Fruit fly (Drosophila melanogaster) whole organism, embryonic: Measurements from ENCODE around the gene CG43095.

Experiments used
- Asciz ChIP-seq: fragments of 200-800 bp; sonication (Bioruptor generic); optimal IDR thresholded peaks from 2 replicates; lab custom pipeline; 2017; ENCODE audit warnings: missing biosample characterization, mild to moderate bottlenecking, missing genetic modification characterization, missing genetic modification reagents
- B-H1 ChIP-seq: fragments of 200-800 bp; sonication (Bioruptor generic); IDR thresholded peaks from 3 replicates; pipeline ENCODE4 v1.3.6; 2022; ENCODE audit warnings: missing biosample characterization, missing genetic modification characterization
- CG10147 ChIP-seq: fragments of 200-800 bp; sonication (Bioruptor generic); optimal IDR thresholded peaks from 2 replicates; lab custom pipeline; 2019; ENCODE audit warnings: missing biosample characterization, mild to moderate bottlenecking, missing genetic modification characterization, moderate library complexity
- CG11695 ChIP-seq: fragments of 200-800 bp; sonication (Bioruptor generic); IDR thresholded peaks from 3 replicates; pipeline ENCODE4 v1.3.6; 2022; ENCODE audit warnings: missing biosample characterization, missing genetic modification characterization
- CG12071 ChIP-seq: fragments of 200-800 bp; sonication (Bioruptor generic); optimal IDR thresholded peaks from 3 replicates; lab custom pipeline; 2018; ENCODE audit warnings: missing biosample characterization, mild to moderate bottlenecking, missing genetic modification characterization
- CG12769 ChIP-seq: fragments of 200-800 bp; sonication (Bioruptor generic); optimal IDR thresholded peaks from 2 replicates; lab custom pipeline; 2019; ENCODE audit warnings: missing biosample characterization, mild to moderate bottlenecking, missing genetic modification characterization, moderate library complexity
- CG13123 ChIP-seq: fragments of 200-800 bp; sonication (Bioruptor generic); optimal IDR thresholded peaks from 2 replicates; lab custom pipeline; 2016; ENCODE audit warnings: missing biosample characterization, missing genetic modification characterization
- CG13287 ChIP-seq: fragments of 200-800 bp; sonication (Bioruptor generic); IDR thresholded peaks from 2 replicates; pipeline ENCODE4 v1.3.6; 2022; ENCODE audit warnings: missing biosample characterization, missing genetic modification characterization; ENCODE audit not compliant: partially characterized antibody
- CG16815 ChIP-seq: fragments of 200-800 bp; sonication (Bioruptor generic); optimal IDR thresholded peaks from 3 replicates; lab custom pipeline; 2017; ENCODE audit warnings: missing biosample characterization, mild to moderate bottlenecking, missing genetic modification characterization
- CG16863 ChIP-seq: fragments of 200-800 bp; sonication (Bioruptor generic); optimal IDR thresholded peaks from 3 replicates; lab custom pipeline; 2016; ENCODE audit warnings: missing biosample characterization, missing genetic modification characterization
- CG17359 ChIP-seq: fragments of 200-800 bp; sonication (Bioruptor generic); optimal IDR thresholded peaks from 3 replicates; lab custom pipeline; 2018; ENCODE audit warnings: missing biosample characterization, mild to moderate bottlenecking, missing genetic modification characterization, moderate library complexity
- CG2199 ChIP-seq: fragments of 200-800 bp; sonication (Bioruptor generic); IDR thresholded peaks from 3 replicates; pipeline ENCODE4 v1.3.6; 2022; ENCODE audit warnings: missing biosample characterization, missing genetic modification characterization
- CG34376 ChIP-seq: fragments of 200-800 bp; sonication (Bioruptor generic); optimal IDR thresholded peaks from 2 replicates; lab custom pipeline; 2018; ENCODE audit warnings: missing biosample characterization, mild to moderate bottlenecking, missing genetic modification characterization
- CG42726 ChIP-seq: fragments of 200-800 bp; sonication (Bioruptor generic); IDR thresholded peaks from 2 replicates; pipeline ENCODE4 v1.3.6; 2022; ENCODE audit warnings: missing biosample characterization, missing genetic modification characterization; ENCODE audit not compliant: partially characterized antibody
- CG5953 ChIP-seq: fragments of 200-800 bp; sonication (Bioruptor generic); IDR thresholded peaks from 2 replicates; pipeline ENCODE4 v1.3.6; 2022; ENCODE audit warnings: missing biosample characterization, missing genetic modification characterization
- CG7987 ChIP-seq: fragments of 200-800 bp; sonication (Bioruptor generic); optimal IDR thresholded peaks from 2 replicates; lab custom pipeline; 2018; ENCODE audit warnings: missing biosample characterization, mild to moderate bottlenecking, missing genetic modification characterization, moderate library complexity
- CrebB ChIP-seq: fragments of 200-800 bp; sonication (Bioruptor generic); optimal IDR thresholded peaks from 3 replicates; lab custom pipeline; 2018; ENCODE audit warnings: missing biosample characterization, mild to moderate bottlenecking, missing genetic modification characterization
- Dbx ChIP-seq: fragments of 200-800 bp; sonication (Bioruptor generic); IDR thresholded peaks from 3 replicates; pipeline ENCODE4 v1.3.6; 2022; ENCODE audit warnings: missing biosample characterization, missing genetic modification characterization
- Deaf1 ChIP-seq: fragments of 200-800 bp; optimal IDR thresholded peaks from 3 replicates; lab custom pipeline; 2019; ENCODE audit warnings: missing biosample characterization, mild to moderate bottlenecking, missing genetic modification characterization, moderate library complexity
- Dll ChIP-seq: fragments of 200-800 bp; sonication (Bioruptor generic); IDR thresholded peaks from 4 replicates; pipeline ENCODE4 v1.3.6; 2022; ENCODE audit warnings: missing biosample characterization, missing genetic modification characterization; ENCODE audit not compliant: partially characterized antibody
- HLHmδ ChIP-seq: fragments of 200-800 bp; sonication (Bioruptor generic); optimal IDR thresholded peaks from 2 replicates; lab custom pipeline; 2018; ENCODE audit warnings: missing biosample characterization, mild to moderate bottlenecking, missing genetic modification characterization, moderate library complexity
- HmgD ChIP-seq: fragments of 200-800 bp; sonication (Bioruptor generic); optimal IDR thresholded peaks from 3 replicates; lab custom pipeline; 2016; ENCODE audit warnings: missing biosample characterization, missing genetic modification characterization
- Hr78 ChIP-seq, 2 experiments: fragments of 200-800 bp in 1 of 2; fragments of >200 bp in 1 of 2; sonication (Bioruptor generic) in 1 of 2; optimal IDR thresholded peaks; 2 replicates each; lab custom pipeline; 2017 to 2019; ENCODE audit warnings: missing biosample characterization in 2 of 2, missing genetic modification characterization in 2 of 2, mild to moderate bottlenecking in 1 of 2, moderate library complexity in 1 of 2
- Kr ChIP-seq: fragments of 200-800 bp; sonication (Bioruptor generic); optimal IDR thresholded peaks from 2 replicates; lab custom pipeline; 2017; ENCODE audit warnings: missing biosample characterization, mild to moderate bottlenecking, missing genetic modification characterization
- abd-A ChIP-seq: fragments of 200-800 bp; sonication (Bioruptor generic); optimal IDR thresholded peaks from 3 replicates; lab custom pipeline; 2019; ENCODE audit warnings: missing biosample characterization, mild to moderate bottlenecking, missing genetic modification characterization, moderate library complexity
- amos ChIP-seq: fragments of 200-800 bp; sonication (Bioruptor generic); IDR thresholded peaks from 2 replicates; pipeline ENCODE4 v1.3.6; 2022; ENCODE audit warnings: missing biosample characterization, missing genetic modification characterization; ENCODE audit not compliant: partially characterized antibody
- ase ChIP-seq: fragments of 200-800 bp; sonication (Bioruptor generic); IDR thresholded peaks from 3 replicates; pipeline ENCODE4 v1.3.6; 2022; ENCODE audit warnings: missing biosample characterization, missing genetic modification characterization
- bsh ChIP-seq, 2 experiments: fragments of 200-800 bp; sonication (Bioruptor generic); optimal IDR thresholded peaks; 2 replicates each; lab custom pipeline; 2017 to 2018; ENCODE audit warnings: mild to moderate bottlenecking in 2 of 2, missing biosample characterization in 2 of 2, missing genetic modification characterization in 2 of 2, moderate library complexity in 1 of 2
- cg ChIP-seq: fragments of 200-800 bp; sonication (Bioruptor generic); optimal IDR thresholded peaks from 3 replicates; lab custom pipeline; 2019; ENCODE audit warnings: missing biosample characterization, mild to moderate bottlenecking, missing genetic modification characterization, moderate library complexity
- chinmo ChIP-seq: fragments of 200-800 bp; sonication (Bioruptor generic); IDR thresholded peaks from 4 replicates; pipeline ENCODE4 v1.3.6; 2022; ENCODE audit warnings: missing biosample characterization, missing genetic modification characterization; ENCODE audit not compliant: partially characterized antibody
- cwo ChIP-seq: fragments of 200-800 bp; sonication (Bioruptor generic); optimal IDR thresholded peaks from 3 replicates; lab custom pipeline; 2017; ENCODE audit warnings: missing biosample characterization, missing genetic modification characterization, mild to moderate bottlenecking, moderate library complexity, missing genetic modification reagents
- da ChIP-seq: fragments of 200-800 bp; sonication (Bioruptor generic); optimal IDR thresholded peaks from 2 replicates; lab custom pipeline; 2016; ENCODE audit warnings: missing biosample characterization, missing genetic modification characterization
- dati ChIP-seq: fragments of 200-800 bp; sonication (Bioruptor generic); IDR thresholded peaks from 2 replicates; pipeline ENCODE4 v1.3.6; 2022; ENCODE audit warnings: missing biosample characterization, missing genetic modification characterization
- emc ChIP-seq: fragments of 200-800 bp; sonication (Bioruptor generic); optimal IDR thresholded peaks from 2 replicates; lab custom pipeline; 2016; ENCODE audit warnings: missing biosample characterization, missing genetic modification characterization
- ftz-f1 ChIP-seq: fragments of 200-800 bp; sonication (Bioruptor generic); optimal IDR thresholded peaks from 2 replicates; lab custom pipeline; 2016; ENCODE audit warnings: missing biosample characterization, missing genetic modification characterization
- grn ChIP-seq: fragments of 200-800 bp; sonication (Bioruptor generic); optimal IDR thresholded peaks from 3 replicates; lab custom pipeline; 2017; ENCODE audit warnings: missing biosample characterization, missing genetic modification characterization
- mirr ChIP-seq: fragments of 200-800 bp; sonication (Bioruptor generic); optimal IDR thresholded peaks from 3 replicates; lab custom pipeline; 2018; ENCODE audit warnings: missing biosample characterization, mild to moderate bottlenecking, missing genetic modification characterization
- onecut ChIP-seq: fragments of 200-800 bp; sonication (Bioruptor generic); IDR thresholded peaks from 2 replicates; pipeline ENCODE4 v1.3.6; 2022; ENCODE audit warnings: missing biosample characterization, missing genetic modification characterization
- pnt ChIP-seq: fragments of 200-800 bp; sonication (Bioruptor generic); optimal IDR thresholded peaks from 3 replicates; lab custom pipeline; 2016; ENCODE audit warnings: missing biosample characterization, missing genetic modification characterization
- pros ChIP-seq: fragments of 200-800 bp; sonication (Bioruptor generic); optimal IDR thresholded peaks from 3 replicates; lab custom pipeline; 2019; ENCODE audit warnings: missing biosample characterization, mild to moderate bottlenecking, missing genetic modification characterization, moderate library complexity
- sd ChIP-seq: fragments of 200-800 bp; sonication (Bioruptor generic); optimal IDR thresholded peaks from 3 replicates; lab custom pipeline; 2018; ENCODE audit warnings: missing biosample characterization, mild to moderate bottlenecking, missing genetic modification characterization, moderate library complexity
- sisA ChIP-seq: fragments of 200-800 bp; sonication (Bioruptor generic); IDR thresholded peaks from 2 replicates; pipeline ENCODE4 v1.3.6; 2022; ENCODE audit warnings: missing biosample characterization, missing genetic modification characterization
- so ChIP-seq: fragments of 200-800 bp; sonication (Bioruptor generic); IDR thresholded peaks from 3 replicates; pipeline ENCODE4 v1.3.6; 2022; ENCODE audit warnings: missing biosample characterization, missing genetic modification characterization
- sug ChIP-seq: fragments of 200-800 bp; optimal IDR thresholded peaks from 2 replicates; lab custom pipeline; 2019; ENCODE audit warnings: missing biosample characterization, mild to moderate bottlenecking, missing genetic modification characterization, moderate library complexity
- z ChIP-seq: fragments of 200-800 bp; sonication (Bioruptor generic); IDR thresholded peaks from 3 replicates; pipeline ENCODE4 v1.3.6; 2022; ENCODE audit warnings: missing biosample characterization, missing genetic modification characterization

The CG43095 gene

dm6 chr3R:22753895-22754774, 17.4 kb downstream of the CG43095 start (continued):
- no peak for TF ChIP-seq dati (GFP tag; lab: Robert Waterston, UW)
- TF ChIP-seq sisA (GFP tag; lab: Robert Waterston, UW), result peak; percentile 52; the same call in 1 of the 2 replicates
- TF ChIP-seq, all 482 proteins: peak for 291

dm6 chr3R:22753600-22753894, 18.0 kb downstream of the CG43095 start:
- no peak for TF ChIP-seq Dll (GFP tag; lab: Robert Waterston, UW)
- 0 out of 3 replicates have a peak, but pooled peaks have one; percentile 7 for TF ChIP-seq Dbx
- peak; percentile 4 for TF ChIP-seq grn (GFP tag; lab: Kevin White, UChicago)
- no peak for TF ChIP-seq CG13123 (GFP tag; lab: Kevin White, UChicago)
- TF ChIP-seq CG34376 (GFP tag; lab: Kevin White, UChicago), result peak; percentile 62
- TF ChIP-seq sug (tag; lab: Kevin White, UChicago), result peak; percentile 71
- no peak for TF ChIP-seq pnt (GFP tag; lab: Kevin White, UChicago)
- no peak for TF ChIP-seq CG16815 (GFP tag; lab: Kevin White, UChicago)
- TF ChIP-seq CG17359 (tag; lab: Kevin White, UChicago), result no peak
- TF ChIP-seq HmgD, result no peak
- TF ChIP-seq mirr (GFP tag; lab: Kevin White, UChicago), result peak; percentile 70
- TF ChIP-seq CG10147 (GFP tag; lab: Kevin White, UChicago), result no peak
- TF ChIP-seq ftz-f1 (GFP tag; lab: Kevin White, UChicago), result peak; percentile 1
- peak; percentile 1 for TF ChIP-seq pros (GFP tag; lab: Kevin White, UChicago)
- TF ChIP-seq sisA (GFP tag; lab: Robert Waterston, UW), result no peak
- TF ChIP-seq bsh (GFP tag; optimal IDR thresholded peaks at IDR 0.05; lab: Kevin White, UChicago), result no peak
- no peak for TF ChIP-seq Asciz (GFP tag; lab: Kevin White, UChicago)
- TF ChIP-seq B-H1 (GFP tag; lab: Robert Waterston, UW), result no peak
- TF ChIP-seq abd-A (tag; lab: Kevin White, UChicago), result peak; percentile 44
- TF ChIP-seq Hr78 (GFP tag; optimal IDR thresholded peaks at IDR 0.05; lab: Kevin White, UChicago), result peak in 1 of 2 experiments; percentile 25
- peak; percentile 27 for TF ChIP-seq CG12769
- TF ChIP-seq cg (GFP tag; lab: Kevin White, UChicago), result peak; percentile 74
- TF ChIP-seq CG7987, result peak; percentile 52
- TF ChIP-seq CG42726 (GFP tag; lab: Robert Waterston, UW), result 0 out of 2 replicates have a peak, but pooled peaks have one; percentile 32
- peak; percentile 90 for TF ChIP-seq Deaf1
- TF ChIP-seq amos (GFP tag; lab: Robert Waterston, UW), result no peak
- TF ChIP-seq Kr (GFP tag; lab: Kevin White, UChicago), result no peak
- peak; percentile 65; the same call in 1 of the 3 replicates for TF ChIP-seq so (GFP tag; lab: Robert Waterston, UW)
- TF ChIP-seq cwo, result peak; percentile 53
- TF ChIP-seq CrebB (tag; lab: Kevin White, UChicago), result no peak
- TF ChIP-seq chinmo (GFP tag; lab: Robert Waterston, UW), result peak; percentile 98
- 0 out of 3 replicates have a peak, but pooled peaks have one; percentile 65 for TF ChIP-seq CG2199 (GFP tag; lab: Robert Waterston, UW)
- no peak for TF ChIP-seq da
- TF ChIP-seq CG16863 (GFP tag; lab: Kevin White, UChicago), result no peak
- peak; percentile 27 for TF ChIP-seq CG12071
- peak; percentile 50 for TF ChIP-seq HLHmδ (GFP tag; lab: Kevin White, UChicago)
- no peak for TF ChIP-seq ase (GFP tag; lab: Robert Waterston, UW)
- peak; percentile 72 for TF ChIP-seq onecut (GFP tag; lab: Robert Waterston, UW)
- no peak for TF ChIP-seq z (GFP tag; lab: Robert Waterston, UW)
- TF ChIP-seq emc (GFP tag; lab: Kevin White, UChicago), result no peak
- 0 out of 2 replicates have a peak, but pooled peaks have one; percentile 14 for TF ChIP-seq CG5953 (GFP tag; lab: Robert Waterston, UW)
- TF ChIP-seq CG13287, result peak; percentile 43; the same call in 1 of the 2 replicates
- peak; percentile 85 for TF ChIP-seq sd (tag; lab: Kevin White, UChicago)
- no peak for TF ChIP-seq CG11695
- TF ChIP-seq, all 482 proteins: peak for 24
